Worm (Caenorhabditis elegans) whole organism, young adult: Measurements from ENCODE around the gene sbp-1.

Source experiments
- B0336.3 ChIP-seq: fragments of 200-800 bp; sonication (Bioruptor generic); IDR thresholded peaks from 2 replicates; pipeline ENCODE4 v1.3.6; 2022; ENCODE audit warnings: missing genetic modification characterization, missing compliant biosample characterization
- C17E4.6 ChIP-seq: fragments of 200-800 bp; sonication (Bioruptor generic); IDR thresholded peaks from 2 replicates; pipeline ENCODE4 v1.3.6; 2022; ENCODE audit warnings: missing genetic modification reagents, missing genetic modification characterization, missing compliant biosample characterization
- F22D6.2 ChIP-seq: sonication (generic microtip); optimal IDR thresholded peaks from 2 replicates; lab custom pipeline; 2016; ENCODE audit warnings: mild to moderate bottlenecking, missing genetic modification characterization, missing compliant biosample characterization
- F23B12.7 ChIP-seq: sonication (generic microtip); optimal IDR thresholded peaks from 2 replicates; lab custom pipeline; 2017; ENCODE audit warnings: missing genetic modification characterization, mild to moderate bottlenecking, missing compliant biosample characterization, antibody characterized with exemption, moderate library complexity; ENCODE audit not compliant: insufficient read depth
- F33H1.4 ChIP-seq: fragments of 200-800 bp; sonication (Bioruptor generic); IDR thresholded peaks from 2 replicates; pipeline ENCODE4 v1.3.6; 2022; ENCODE audit warnings: missing genetic modification reagents, missing genetic modification characterization, missing compliant biosample characterization
- F37B4.10 ChIP-seq: fragments of 200-800 bp; sonication (Bioruptor generic); IDR thresholded peaks from 2 replicates; pipeline ENCODE4 v1.3.6; 2022; ENCODE audit warnings: missing genetic modification characterization, missing compliant biosample characterization
- F52B5.7 ChIP-seq: sonication (generic microtip); optimal IDR thresholded peaks from 2 replicates; lab custom pipeline; 2016; ENCODE audit warnings: mild to moderate bottlenecking, missing genetic modification characterization, missing compliant biosample characterization
- F57C9.4 ChIP-seq: sonication (generic microtip); optimal IDR thresholded peaks from 2 replicates; lab custom pipeline; 2017; ENCODE audit warnings: mild to moderate bottlenecking, missing genetic modification characterization, missing compliant biosample characterization
- Y53F4B.3 ChIP-seq: fragments of 200-800 bp; sonication (Bioruptor generic); IDR thresholded peaks from 2 replicates; pipeline ENCODE4 v1.3.6; 2022; ENCODE audit warnings: missing genetic modification reagents, missing genetic modification characterization, missing compliant biosample characterization
- Y53G8AR.9 ChIP-seq: fragments of 200-800 bp; sonication (Bioruptor generic); conservative IDR thresholded peaks from 2 replicates; pipeline ENCODE4 v1.3.6; 2022; ENCODE audit warnings: missing genetic modification reagents, missing genetic modification characterization, missing compliant biosample characterization
- Y79H2A.3 ChIP-seq: fragments of 200-800 bp; sonication (Bioruptor generic); conservative IDR thresholded peaks from 2 replicates; pipeline ENCODE4 v1.3.6; 2022; ENCODE audit warnings: missing genetic modification reagents, missing genetic modification characterization, missing compliant biosample characterization
- Y95B8A.8 ChIP-seq: fragments of 200-800 bp; sonication (Bioruptor generic); IDR thresholded peaks from 2 replicates; pipeline ENCODE4 v1.3.6; 2022; ENCODE audit warnings: missing genetic modification reagents, missing genetic modification characterization, missing compliant biosample characterization
- ZK185.1 ChIP-seq: sonication (generic microtip); optimal IDR thresholded peaks from 2 replicates; lab custom pipeline; 2016; ENCODE audit warnings: mild to moderate bottlenecking, missing genetic modification characterization, missing compliant biosample characterization; ENCODE audit not compliant: poor library complexity, severe bottlenecking
- atf-7 ChIP-seq: sonication (generic microtip); optimal IDR thresholded peaks from 2 replicates; lab custom pipeline; 2017; ENCODE audit warnings: mild to moderate bottlenecking, missing genetic modification characterization, missing compliant biosample characterization
- ceh-100 ChIP-seq: fragments of 200-800 bp; sonication (Bioruptor generic); IDR thresholded peaks from 2 replicates; pipeline ENCODE4 v1.3.6; 2022; ENCODE audit warnings: missing genetic modification reagents, missing genetic modification characterization, missing compliant biosample characterization
- chd-7 ChIP-seq: sonication (generic microtip); optimal IDR thresholded peaks from 2 replicates; lab custom pipeline; 2016; ENCODE audit warnings: mild to moderate bottlenecking, missing genetic modification characterization, moderate library complexity, missing compliant biosample characterization
- egrh-3 ChIP-seq: fragments of 200-800 bp; sonication (Bioruptor generic); IDR thresholded peaks from 2 replicates; pipeline ENCODE4 v1.3.6; 2022; ENCODE audit warnings: missing genetic modification reagents, missing genetic modification characterization, missing compliant biosample characterization
- hmg-1.2 ChIP-seq: fragments of 200-800 bp; sonication (Bioruptor generic); IDR thresholded peaks from 2 replicates; pipeline ENCODE4 v1.3.6; 2022; ENCODE audit warnings: missing genetic modification reagents, missing genetic modification characterization, missing compliant biosample characterization
- let-526 ChIP-seq: fragments of 200-800 bp; sonication (Bioruptor generic); IDR thresholded peaks from 2 replicates; pipeline ENCODE4 v1.3.6; 2022; ENCODE audit warnings: missing genetic modification reagents, missing genetic modification characterization, missing compliant biosample characterization
- lin-40 ChIP-seq: sonication (generic microtip); optimal IDR thresholded peaks from 2 replicates; lab custom pipeline; 2016; ENCODE audit warnings: missing genetic modification characterization, mild to moderate bottlenecking, missing compliant biosample characterization, missing genotype, missing genetic modification reagents
- lir-1 ChIP-seq: fragments of 200-800 bp; sonication (Bioruptor generic); conservative IDR thresholded peaks from 2 replicates; pipeline ENCODE4 v1.3.6; 2022; ENCODE audit warnings: missing genetic modification reagents, missing genetic modification characterization, missing compliant biosample characterization
- lsy-27 ChIP-seq: sonication (generic microtip); optimal IDR thresholded peaks from 2 replicates; lab custom pipeline; 2017; ENCODE audit warnings: missing genetic modification characterization, mild to moderate bottlenecking, missing compliant biosample characterization, antibody characterized with exemption, missing genotype, borderline replicate concordance; ENCODE audit not compliant: insufficient read depth
- madf-3 ChIP-seq: fragments of 200-800 bp; sonication (Bioruptor generic); IDR thresholded peaks from 2 replicates; pipeline ENCODE4 v1.3.6; 2022; ENCODE audit warnings: missing genetic modification reagents, missing genetic modification characterization, missing compliant biosample characterization
- nfyb-1 ChIP-seq: fragments of 200-800 bp; sonication (Bioruptor generic); IDR thresholded peaks from 2 replicates; pipeline ENCODE4 v1.3.6; 2022; ENCODE audit warnings: missing genetic modification reagents, missing genetic modification characterization, missing compliant biosample characterization
- nhr-120 ChIP-seq: fragments of 200-800 bp; sonication (Bioruptor generic); IDR thresholded peaks from 2 replicates; pipeline ENCODE4 v1.3.6; 2022; ENCODE audit warnings: missing genetic modification characterization, missing compliant biosample characterization
- rcor-1 ChIP-seq: fragments of 200-800 bp; sonication (Bioruptor generic); IDR thresholded peaks from 2 replicates; pipeline ENCODE4 v1.3.6; 2022; ENCODE audit warnings: missing genetic modification reagents, missing genetic modification characterization, missing compliant biosample characterization
- rec-8 ChIP-seq, 2 experiments: sonication (generic microtip); optimal IDR thresholded peaks; 2 replicates each; lab custom pipeline; 2016; ENCODE audit warnings: mild to moderate bottlenecking in 2 of 2, missing genetic modification characterization in 2 of 2, missing genetic modification reagents in 2 of 2, missing genotype in 2 of 2, missing biosample characterization in 1 of 2, missing compliant biosample characterization in 1 of 2, moderate library complexity in 1 of 2
- snpc-3.4 ChIP-seq: sonication (generic microtip); optimal IDR thresholded peaks from 2 replicates; lab custom pipeline; 2017; ENCODE audit warnings: missing genetic modification characterization, mild to moderate bottlenecking, missing compliant biosample characterization, antibody characterized with exemption, moderate library complexity, missing genotype, missing genetic modification reagents
- snpc-4 ChIP-seq, 5 experiments: fragments of 150-350 bp in 1 of 5; sonication (generic microtip) in 4 of 5; optimal IDR thresholded peaks; 2 replicates each; lab custom pipeline; 2014 to 2018; ENCODE audit warnings: missing genetic modification characterization in 5 of 5, missing biosample characterization in 3 of 5, antibody characterized with exemption in 2 of 5, mild to moderate bottlenecking in 2 of 5, missing compliant biosample characterization in 2 of 5, missing genotype in 2 of 5, moderate library complexity in 2 of 5, missing genetic modification reagents in 1 of 5
- somi-1 ChIP-seq: fragments of 200-800 bp; sonication (Bioruptor generic); optimal IDR thresholded peaks from 2 replicates; lab custom pipeline; 2018; ENCODE audit warnings: mild to moderate bottlenecking, missing genetic modification characterization, missing compliant biosample characterization
- tbp1 ChIP-seq: fragments of 200-800 bp; sonication (Bioruptor generic); optimal IDR thresholded peaks from 2 replicates; lab custom pipeline; 2018; ENCODE audit warnings: mild to moderate bottlenecking, missing genetic modification characterization, missing compliant biosample characterization
- tbx-9 ChIP-seq: sonication (generic microtip); optimal IDR thresholded peaks from 2 replicates; lab custom pipeline; 2016; ENCODE audit warnings: borderline replicate concordance, missing genetic modification characterization, inconsistent platforms, missing compliant biosample characterization
- tlf-1 ChIP-seq: fragments of 200-800 bp; sonication (Bioruptor generic); optimal IDR thresholded peaks from 2 replicates; lab custom pipeline; 2018; ENCODE audit warnings: mild to moderate bottlenecking, missing genetic modification characterization, missing compliant biosample characterization
- zfh-2 ChIP-seq: fragments of 200-800 bp; sonication (Bioruptor generic); conservative IDR thresholded peaks from 2 replicates; pipeline ENCODE4 v1.3.6; 2022; ENCODE audit warnings: missing genetic modification reagents, missing genetic modification characterization, missing compliant biosample characterization

sbp-1 gene

DNA sequence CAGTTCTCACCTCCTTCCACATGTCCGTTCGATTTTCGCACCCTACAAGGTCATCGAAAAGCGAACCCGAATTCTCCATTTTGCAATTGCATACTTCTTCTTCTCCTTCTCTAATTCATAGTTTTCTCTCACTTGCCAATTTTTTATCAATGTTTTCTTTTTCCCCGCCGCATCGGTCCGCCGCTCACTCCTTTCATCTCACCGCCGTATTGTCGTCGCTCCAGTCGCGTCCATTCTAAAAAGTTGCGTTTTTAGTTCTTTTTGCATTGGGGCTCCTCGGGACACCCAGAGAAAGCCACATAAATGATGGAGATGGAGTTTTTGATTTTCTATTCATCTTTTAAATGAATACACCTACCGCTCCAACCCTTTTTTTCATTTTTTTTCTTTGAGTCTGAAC is 9.0 kb upstream of the sbp-1 start:
- TF ChIP-seq F33H1.4 (GFP tag; lab: Robert Waterston, UW), result no peak
- TF ChIP-seq lsy-27 (tag; lab: Kevin White, UChicago), result no peak
- TF ChIP-seq madf-3 (GFP tag; lab: Robert Waterston, UW), result no peak
- TF ChIP-seq hmg-1.2 (GFP tag; lab: Robert Waterston, UW), result no peak
- TF ChIP-seq F37B4.10, result no peak
- TF ChIP-seq F23B12.7 (tag; lab: Kevin White, UChicago), result no peak
- no peak for TF ChIP-seq nhr-120
- no peak for TF ChIP-seq rec-8 (tag; optimal IDR thresholded peaks at IDR 0.05; lab: Kevin White, UChicago)
- TF ChIP-seq tbp1 (GFP tag; lab: Kevin White, UChicago), result no peak
- TF ChIP-seq F52B5.7 (tag; lab: Kevin White, UChicago), result no peak
- no peak for TF ChIP-seq tbx-9
- TF ChIP-seq chd-7 (tag; lab: Kevin White, UChicago), result no peak

ce11 chrIII:11448330-11448729 is 6.0 kb upstream of the sbp-1 start:
- TF ChIP-seq B0336.3 (GFP tag; lab: Robert Waterston, UW) (no peak), egrh-3 (GFP tag; lab: Robert Waterston, UW) (no peak), rcor-1 (GFP tag; lab: Robert Waterston, UW) (no peak), ZK185.1 (tag; lab: Kevin White, UChicago) (no peak), atf-7 (tag; lab: Kevin White, UChicago) (no peak), snpc-3.4 (tag; lab: Kevin White, UChicago) (no peak), F23B12.7 (tag; lab: Kevin White, UChicago) (no peak)

- TF ChIP-seq Y79H2A.3 (GFP tag; lab: Robert Waterston, UW) (no peak), nfyb-1 (GFP tag; lab: Robert Waterston, UW) (no peak), let-526 (no peak), snpc-3.4 (tag; lab: Kevin White, UChicago) (no peak), Y95B8A.8 (GFP tag; lab: Robert Waterston, UW) (no peak), Y53F4B.3 (GFP tag; lab: Robert Waterston, UW) (no peak), rec-8 (tag; optimal IDR thresholded peaks at IDR 0.05; lab: Kevin White, UChicago) (no peak), Y53G8AR.9 (GFP tag; lab: Robert Waterston, UW) (no peak), F22D6.2 (tag; lab: Kevin White, UChicago) (no peak), ceh-100 (no peak), F57C9.4 (tag; lab: Kevin White, UChicago) (no peak), zfh-2 (GFP tag; lab: Robert Waterston, UW) (no peak)
Observed at ce11 chrIII:11446826-11447225, 4.5 kb upstream of the sbp-1 start.

DNA sequence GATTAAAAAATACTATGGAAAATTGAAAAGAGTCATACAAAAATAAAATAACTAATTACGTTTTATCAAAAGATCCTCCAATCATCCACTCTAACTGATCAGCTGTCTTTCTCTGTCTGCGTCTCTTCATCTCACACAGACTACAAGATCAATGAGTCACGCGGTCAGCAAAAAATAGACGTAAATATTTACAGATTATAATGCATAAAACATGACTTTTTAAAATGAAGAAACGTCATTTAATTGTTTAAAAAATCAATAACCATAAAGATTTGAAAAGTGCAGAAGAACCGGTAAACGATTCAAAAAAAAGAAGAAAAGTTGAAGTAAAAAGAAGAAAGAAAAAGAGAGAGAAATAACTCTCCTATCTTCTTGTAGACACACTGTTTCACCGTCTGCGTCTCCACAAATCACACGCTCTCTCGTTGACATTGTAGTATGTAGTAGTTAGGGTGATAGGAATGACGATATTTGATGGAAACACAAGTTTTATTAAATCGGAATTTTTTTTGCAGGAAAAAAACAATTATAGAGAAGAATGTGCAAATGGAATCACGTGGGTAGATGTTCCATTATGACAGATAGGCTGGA is 2.5 kb upstream of the sbp-1 start:
- TF ChIP-seq somi-1 (GFP tag; lab: Kevin White, UChicago) (peak; percentile 37), lin-40 (peak; percentile 38), snpc-4 (GFP tag; optimal IDR thresholded peaks at IDR 0.05; lab: Kevin White, UChicago) (no peak), snpc-4 (tag; optimal IDR thresholded peaks at IDR 0.05; lab: Kevin White, UChicago) (peak in 1 of 4 experiments; percentile 2), egrh-3 (GFP tag; lab: Robert Waterston, UW) (no peak), hmg-1.2 (GFP tag; lab: Robert Waterston, UW) (peak; percentile 87), lir-1 (GFP tag; lab: Robert Waterston, UW) (no peak), C17E4.6 (GFP tag; lab: Robert Waterston, UW) (no peak), tlf-1 (GFP tag; lab: Kevin White, UChicago) (no peak)
